Worm (Caenorhabditis elegans) whole organism, L4 larva: Measurements from ENCODE around the gene fipr-14.

Experiments
- lin-39 ChIP-seq: fragments of 150-350 bp; optimal IDR thresholded peaks from 2 replicates; lab custom pipeline; 2014; ENCODE audit warnings: missing biosample characterization, missing genetic modification reagents, missing genetic modification characterization
- unc-62 ChIP-seq, 3 experiments: fragments of 150-350 bp in 1 of 3; sonication (generic microtip); optimal IDR thresholded peaks in 2 of 3; peaks in 1 of 3; 1 replicate in 1 of 3; 2 replicates in 2 of 3; lab custom pipeline; 2014 to 2017; ENCODE audit warnings: missing biosample characterization in 3 of 3, missing genetic modification characterization in 3 of 3, missing genetic modification reagents in 3 of 3, missing genotype in 1 of 3
- zag-1 ChIP-seq: fragments of 150-350 bp; optimal IDR thresholded peaks from 2 replicates; lab custom pipeline; 2014; ENCODE audit warnings: missing biosample characterization, missing genetic modification characterization

ce11 chrIV:10913081-10913480 lies 36.1 kb downstream of the fipr-14 start, which contains the start of gene ZK593.2:
- no peak for TF ChIP-seq zag-1 (tag; lab: Kevin White, UChicago)
- TF ChIP-seq lin-39 (tag; lab: Kevin White, UChicago) = no peak
- TF ChIP-seq unc-62 (GFP tag; optimal IDR thresholded peaks at IDR 0.05 in 1 of 2; lab: Kevin White, UChicago) = no peak
- TF ChIP-seq unc-62 (tag; optimal IDR thresholded peaks at IDR 0.05; lab: Kevin White, UChicago) = no peak
